Fruit fly (Drosophila melanogaster): ENCODE results near the gene Ddc.
A peak's percentile ranks its signal among the peaks of the same experiment; 100 is the strongest.

Gene Ddc

DNA sequence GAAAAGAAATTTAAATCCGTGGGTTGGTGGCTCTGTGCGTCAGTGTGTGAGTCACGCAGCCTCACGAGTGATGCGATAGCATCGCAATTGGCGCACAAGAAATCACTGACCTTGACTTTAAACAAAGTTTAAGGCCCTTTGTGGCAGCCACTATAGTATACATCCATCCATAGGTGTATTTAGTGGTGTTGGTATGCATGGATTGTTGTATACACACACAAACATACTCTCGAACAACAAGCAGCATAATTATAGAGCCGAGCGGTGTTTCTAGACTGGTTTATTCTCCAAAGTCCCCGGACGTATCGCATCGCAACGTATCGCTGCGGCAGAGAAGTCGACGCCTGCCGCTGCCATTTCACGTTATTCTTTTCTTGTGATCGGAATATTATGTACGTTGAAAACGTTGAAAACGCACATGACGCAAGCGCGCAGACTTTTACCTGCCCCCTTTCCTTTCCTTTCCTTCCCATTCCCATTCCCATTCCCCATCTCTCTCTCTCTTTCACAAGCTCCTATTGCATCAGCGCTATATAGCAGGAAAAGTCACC lies 36.7 kb upstream of the Ddc start:
- TF ChIP-seq noc (tag; optimal IDR thresholded peaks at IDR 0.05), result no peak

DNA sequence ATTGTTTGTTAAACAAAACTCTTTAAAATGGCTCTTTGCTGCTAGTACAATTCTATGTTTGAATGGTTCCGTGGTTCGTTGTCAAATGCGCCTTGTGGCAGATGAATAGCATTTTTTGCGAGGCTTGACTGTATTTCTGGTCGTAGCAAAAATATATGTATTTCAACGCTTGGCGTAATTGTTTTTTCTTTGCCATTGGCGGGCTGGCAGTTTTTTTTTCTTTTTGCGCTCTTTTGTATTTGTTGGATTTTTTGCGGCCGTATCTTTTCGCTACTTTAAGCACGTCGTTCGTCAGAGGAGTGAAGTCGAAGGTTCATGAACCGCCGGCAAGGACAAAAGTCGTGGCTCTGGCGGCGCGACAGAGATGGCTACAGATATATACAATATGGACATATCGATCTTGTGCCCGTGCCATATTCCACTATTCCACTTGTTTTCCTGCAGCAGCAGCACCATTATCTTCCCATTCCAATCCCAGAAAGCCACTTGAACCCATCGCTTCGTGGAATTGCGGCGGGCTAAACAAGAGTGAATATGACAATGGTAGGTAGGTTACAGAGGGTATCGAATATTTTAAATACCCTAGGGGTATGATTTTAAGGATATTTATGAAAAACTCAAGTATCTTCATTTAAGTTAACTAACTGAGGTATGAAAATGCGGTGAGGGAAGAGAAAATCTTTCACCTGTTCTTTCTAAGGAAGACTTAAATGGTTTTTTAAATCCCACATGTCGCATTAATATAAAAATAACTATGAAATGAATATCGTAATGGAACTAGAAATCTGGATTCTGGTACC lies 36.0 kb upstream of the Ddc start:
- no peak for TF ChIP-seq noc (tag; optimal IDR thresholded peaks at IDR 0.05)

DNA sequence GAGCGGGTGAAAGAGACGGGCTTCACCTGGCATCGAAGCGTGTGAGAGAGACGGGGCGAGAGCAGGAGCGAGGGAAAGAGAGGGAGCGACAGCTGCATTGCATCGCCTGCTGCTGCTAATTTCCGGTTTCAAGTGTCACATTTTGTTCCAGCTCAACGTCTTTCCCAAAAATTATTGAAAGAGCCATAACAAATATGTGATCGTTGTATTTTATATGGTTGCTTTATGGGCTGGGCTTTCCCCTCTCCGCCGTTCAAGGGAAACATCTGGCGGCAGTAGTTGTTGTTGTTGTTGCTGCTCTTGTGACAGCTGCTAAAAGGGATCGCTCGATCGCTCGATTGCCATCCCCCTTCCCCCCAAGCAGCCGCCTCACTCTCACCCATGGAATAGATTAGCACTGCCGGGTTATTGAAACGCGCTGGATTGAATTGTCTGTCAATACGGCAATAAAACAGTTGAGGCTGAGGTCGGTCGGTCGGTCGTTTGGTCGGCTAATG lies 34.8 kb upstream of the Ddc start:
- TF ChIP-seq noc (tag; optimal IDR thresholded peaks at IDR 0.05), result no peak

DNA sequence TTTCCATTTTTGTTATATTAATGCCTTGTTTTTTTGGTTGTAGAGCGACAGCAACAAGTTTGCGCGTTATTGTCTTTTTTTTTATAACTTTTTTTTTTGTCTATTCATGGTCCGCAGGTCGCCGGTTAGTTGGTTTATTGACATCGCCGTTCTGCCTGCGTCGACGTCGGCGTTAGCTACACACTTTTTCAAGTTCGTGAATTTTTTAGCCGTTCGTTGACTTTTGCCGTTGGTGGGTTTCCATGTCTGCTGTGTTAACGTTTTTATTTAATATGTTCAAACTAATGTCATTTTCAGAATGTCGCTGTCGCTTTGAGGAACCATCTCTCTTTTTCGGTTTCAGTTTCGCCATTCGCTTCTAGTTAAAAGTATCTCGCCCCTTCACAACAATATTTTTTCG lies 26.5 kb upstream of the Ddc start:
- TF ChIP-seq noc (tag; optimal IDR thresholded peaks at IDR 0.05), result no peak

DNA sequence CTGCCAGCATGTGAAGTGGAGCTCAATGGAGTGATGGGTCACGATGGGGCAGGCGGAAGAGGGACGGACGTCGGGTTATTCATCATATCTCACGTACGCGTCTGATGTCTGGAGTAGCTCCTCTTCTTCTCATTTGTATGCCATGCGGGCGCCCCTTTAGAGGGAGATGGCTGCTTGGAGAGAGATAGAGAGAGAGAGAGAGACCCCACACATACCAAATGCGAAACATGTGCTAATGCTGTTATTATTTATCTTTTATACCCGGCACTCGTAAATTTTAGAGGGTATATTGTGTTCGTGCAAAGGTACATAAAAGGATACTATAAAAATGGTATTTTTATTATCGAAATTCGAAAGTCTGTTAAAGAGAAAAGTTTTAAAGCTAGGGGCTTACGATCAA lies 25.9 kb upstream of the Ddc start:
- TF ChIP-seq noc (tag; optimal IDR thresholded peaks at IDR 0.05), result no peak

DNA sequence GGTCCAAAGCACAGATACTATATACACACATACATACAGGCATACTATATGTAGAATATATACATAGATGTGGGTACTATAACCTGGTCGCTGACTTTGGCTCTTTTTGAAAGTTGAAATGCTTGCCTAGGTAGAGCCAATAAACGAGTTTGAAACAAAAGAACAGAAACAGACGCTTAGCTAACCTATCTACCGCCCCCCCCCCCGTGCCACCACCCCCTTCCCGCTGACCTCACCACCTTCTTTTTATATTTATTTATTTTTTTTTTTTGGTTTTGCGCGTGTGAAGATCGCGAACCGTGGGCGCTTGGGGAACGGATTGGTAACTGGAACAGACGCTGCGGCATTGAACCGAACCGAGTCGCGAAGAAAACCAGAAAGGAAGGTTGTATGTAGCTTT lies 24.0 kb upstream of the Ddc start:
- no peak for TF ChIP-seq noc (tag; optimal IDR thresholded peaks at IDR 0.05)

DNA sequence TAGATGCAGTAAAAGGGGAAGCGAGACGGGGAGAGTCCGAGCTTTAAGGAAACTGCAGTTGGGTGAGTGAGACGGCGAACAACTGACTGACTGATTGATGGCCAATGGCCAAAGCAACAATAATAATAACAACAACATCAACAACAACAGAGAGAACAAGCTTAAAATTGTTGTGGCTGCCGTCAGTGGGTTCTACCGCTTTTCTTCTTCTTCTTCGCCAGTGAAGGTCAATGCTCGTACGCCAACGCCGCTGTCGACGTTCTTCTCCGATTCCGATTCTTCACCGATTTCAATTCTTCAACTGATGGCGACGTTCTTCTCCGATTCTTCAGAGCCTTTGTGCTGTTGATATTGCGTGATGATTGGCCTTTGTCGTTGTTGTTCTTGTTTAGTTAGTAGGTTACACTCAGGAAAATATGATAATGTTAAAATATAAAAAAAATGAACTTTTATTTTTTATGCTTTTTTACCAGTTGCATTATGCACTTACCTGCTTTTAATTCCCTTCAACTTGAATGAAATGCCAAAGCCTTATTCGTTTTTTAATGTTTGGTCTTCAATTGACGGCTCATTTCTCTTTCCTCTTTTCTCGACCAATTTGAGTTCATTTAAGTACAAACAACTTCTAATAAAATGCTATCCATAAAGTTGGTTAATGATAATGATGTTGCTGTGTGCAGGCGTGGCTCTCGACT lies 22.2 kb upstream of the Ddc start:
- no peak for TF ChIP-seq noc (tag; optimal IDR thresholded peaks at IDR 0.05)

DNA sequence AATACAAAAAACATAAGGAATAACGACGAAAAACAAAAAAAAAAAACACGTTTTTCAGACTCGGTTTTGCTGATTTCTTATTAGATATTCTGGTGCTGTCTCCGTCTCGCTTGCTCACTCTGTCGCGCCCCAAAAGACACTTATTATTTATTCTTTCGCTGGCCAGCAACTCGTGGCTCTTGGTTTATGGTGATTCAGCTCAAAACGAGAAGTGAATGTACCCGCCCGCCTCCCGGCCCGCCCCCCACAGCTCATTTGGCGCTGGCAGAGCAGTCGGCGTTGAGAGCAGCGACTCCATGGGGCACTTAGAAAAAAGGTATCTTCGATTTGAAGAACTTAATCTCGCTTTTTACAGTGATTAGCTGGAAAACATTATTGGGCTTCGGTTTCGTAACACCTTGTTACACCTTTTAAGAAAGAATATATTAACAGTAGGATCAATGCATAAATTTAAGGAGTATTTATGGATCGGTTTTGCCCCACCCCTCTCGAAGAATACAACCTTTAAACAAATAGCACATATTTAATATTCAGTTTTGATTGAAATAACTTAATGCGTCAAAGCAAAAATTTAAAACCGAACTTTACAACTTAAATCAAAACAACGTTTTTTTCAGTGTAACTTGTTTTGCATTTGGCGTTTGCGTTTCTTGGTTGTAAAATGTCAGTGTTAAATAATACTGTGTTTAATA lies 21.5 kb upstream of the Ddc start:
- TF ChIP-seq noc (tag; optimal IDR thresholded peaks at IDR 0.05), result peak; percentile 85

DNA sequence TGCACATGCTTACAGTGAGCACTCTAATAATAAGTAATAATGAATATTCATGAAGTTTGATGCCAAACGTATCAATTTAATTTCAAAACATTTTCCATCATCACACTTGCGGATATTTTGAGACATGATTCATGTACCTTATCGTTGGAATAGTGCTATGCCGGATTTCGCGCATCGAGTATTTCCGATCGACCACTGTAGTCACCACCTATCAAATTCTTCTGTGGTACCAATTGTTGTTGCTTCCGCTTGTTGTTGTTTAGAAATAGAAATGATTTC lies 20.8 kb upstream of the Ddc start:
- peak; percentile 58 for TF ChIP-seq noc (tag; optimal IDR thresholded peaks at IDR 0.05)

DNA sequence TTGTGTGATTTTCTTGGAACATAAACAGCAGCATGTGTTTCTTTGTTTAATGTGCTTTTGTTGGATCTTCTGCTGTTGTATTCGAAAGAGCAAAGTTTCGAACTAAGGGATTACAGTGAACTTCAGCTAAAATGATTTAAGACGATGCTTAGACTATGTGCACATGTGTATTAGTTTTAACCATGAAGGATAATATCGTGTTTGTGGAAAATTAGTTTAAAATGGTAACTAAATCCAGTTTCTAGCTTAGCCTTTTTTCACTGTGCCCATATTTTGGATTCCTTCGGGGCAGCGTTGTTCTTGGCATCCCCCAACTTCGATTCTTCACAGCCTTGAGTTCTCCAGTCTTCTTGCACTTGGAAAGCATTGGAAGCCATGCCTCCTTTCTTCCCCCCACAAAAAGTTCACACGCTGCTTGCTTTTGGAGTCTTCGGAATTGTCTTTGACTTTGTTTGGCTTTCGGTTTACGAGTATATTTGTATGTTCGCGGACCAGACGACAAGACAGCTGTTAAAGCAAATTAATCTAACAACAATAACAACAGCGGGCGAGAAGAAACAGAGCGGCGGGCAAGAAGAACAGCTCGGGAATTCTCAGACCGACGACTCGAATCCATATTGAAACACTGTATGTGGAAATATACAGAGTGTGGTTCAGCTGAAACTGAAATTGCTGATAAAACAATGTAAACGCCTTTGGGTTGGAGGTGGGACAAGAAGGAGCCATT lies 20.3 kb upstream of the Ddc start:
- TF ChIP-seq noc (tag; optimal IDR thresholded peaks at IDR 0.05), result no peak

DNA sequence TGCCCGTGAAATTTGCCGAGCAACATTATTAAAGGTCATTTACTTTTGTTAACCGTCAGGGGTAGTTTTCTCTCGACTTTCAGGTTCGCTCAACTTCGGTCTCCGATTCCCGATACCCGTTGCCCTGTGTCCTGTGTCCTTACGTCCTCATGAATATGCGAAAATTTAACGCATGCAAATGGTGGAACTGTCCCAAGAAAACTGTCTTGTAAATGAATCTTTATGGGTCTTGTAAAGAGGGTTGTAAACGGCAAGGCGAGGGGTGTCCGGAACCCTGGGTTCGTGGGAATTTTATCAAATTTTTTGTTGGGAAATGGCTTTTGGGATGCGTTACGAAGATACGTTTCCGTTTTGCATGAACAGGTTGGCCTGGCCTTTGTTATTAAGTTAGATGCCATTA lies 19.6 kb upstream of the Ddc start:
- no peak for TF ChIP-seq noc (tag; optimal IDR thresholded peaks at IDR 0.05)

DNA sequence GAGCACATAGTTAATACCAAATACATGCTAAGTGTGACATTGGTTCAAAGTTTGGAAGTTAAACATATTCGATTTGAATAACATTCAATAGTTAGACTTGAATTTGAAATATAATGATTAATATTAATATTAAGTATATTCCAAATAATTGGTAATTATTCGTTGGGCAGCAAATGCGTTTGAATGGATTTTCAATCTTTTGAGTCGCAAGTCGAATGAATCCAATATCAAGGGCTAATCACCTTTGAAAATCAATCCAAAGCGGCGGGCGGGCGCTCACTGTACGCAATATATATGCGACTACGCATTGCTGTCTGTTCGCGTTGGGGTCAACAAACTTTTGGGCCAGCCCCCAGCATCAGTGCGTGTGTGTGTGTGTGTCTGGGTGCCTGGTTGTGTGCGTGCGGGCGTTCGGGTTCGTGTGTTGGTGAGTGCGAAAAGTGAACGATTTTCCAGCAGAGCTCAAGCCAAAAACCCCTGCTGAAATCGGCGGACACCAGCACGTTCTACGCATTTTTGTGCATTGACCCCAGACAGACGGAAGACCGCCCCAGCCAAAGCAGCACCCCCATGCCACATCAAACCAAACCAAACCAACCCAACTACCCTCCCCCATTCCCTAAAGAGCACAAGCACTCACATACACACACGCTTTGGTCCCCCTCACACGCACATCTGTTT lies 18.4 kb upstream of the Ddc start:
- no peak for TF ChIP-seq noc (tag; optimal IDR thresholded peaks at IDR 0.05)

DNA sequence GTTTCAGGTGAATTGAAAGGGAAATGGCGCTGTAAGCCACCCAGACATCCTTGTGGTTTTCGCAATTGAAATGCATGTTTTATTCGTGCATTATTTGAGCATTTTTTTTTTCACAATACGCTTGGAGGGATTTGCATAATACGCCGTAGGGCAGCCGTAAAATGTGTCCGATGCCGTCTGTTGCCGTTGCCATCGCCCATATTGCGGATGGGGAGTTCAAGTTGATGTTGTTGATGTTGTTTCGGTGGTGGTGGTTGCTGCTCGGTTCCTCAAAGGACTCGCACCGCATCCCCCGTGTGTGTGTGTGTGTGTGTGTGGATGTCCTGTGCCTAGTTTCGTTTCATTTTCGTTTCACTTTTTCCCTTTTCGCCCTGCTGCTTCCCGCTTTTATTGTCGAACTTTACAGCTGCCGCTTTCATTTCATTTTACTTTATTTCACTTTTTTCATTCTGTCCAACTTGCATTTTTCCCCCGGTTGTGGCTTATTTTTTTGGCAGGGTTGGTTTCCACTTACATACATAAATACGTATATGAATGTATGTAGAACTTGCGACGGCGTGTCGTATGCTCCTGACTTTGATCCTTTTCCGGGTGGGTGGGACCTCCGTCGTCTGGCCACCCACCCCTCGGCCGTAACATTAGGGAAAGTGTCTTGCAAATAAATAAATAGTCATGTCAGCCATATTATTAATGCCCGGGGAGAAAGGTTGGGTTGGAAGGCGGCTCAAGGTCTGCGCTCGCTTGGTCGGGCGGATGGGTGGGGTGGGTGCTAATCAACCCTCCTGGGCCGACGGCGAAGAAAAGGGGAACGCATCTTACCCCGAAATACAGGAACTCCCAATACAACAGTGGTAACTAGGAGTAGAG lies 17.6 kb upstream of the Ddc start:
- no peak for TF ChIP-seq noc (tag; optimal IDR thresholded peaks at IDR 0.05)

DNA sequence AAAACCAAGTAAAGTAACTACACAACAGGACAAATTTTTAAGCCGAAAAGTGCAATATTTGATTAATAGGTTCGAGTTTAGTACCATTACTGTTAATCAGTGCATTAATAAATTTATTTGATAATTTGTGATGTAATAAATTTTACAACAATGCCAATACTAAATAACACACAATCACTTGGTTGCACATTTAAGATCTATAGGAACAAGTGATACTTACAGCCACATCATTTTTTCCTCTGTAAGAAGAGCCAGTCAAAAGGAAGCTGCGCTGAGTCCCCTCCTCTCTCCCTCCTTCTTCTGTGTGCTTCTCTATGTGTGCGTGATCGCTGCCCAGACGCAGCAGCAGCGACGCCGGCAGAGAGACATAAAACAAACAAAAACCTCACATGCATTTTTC lies 16.6 kb upstream of the Ddc start:
- no peak for TF ChIP-seq noc (tag; optimal IDR thresholded peaks at IDR 0.05)
